Worm (Caenorhabditis elegans) whole organism, young adult: ENCODE measurements around the gene W03C9.6.

Experiments used
- D2030.7 ChIP-seq: fragments of 200-800 bp; sonication (Bioruptor generic); IDR thresholded peaks from 2 replicates; pipeline ENCODE4 v1.3.6; 2022; ENCODE audit warnings: missing genetic modification reagents, missing genetic modification characterization, missing compliant biosample characterization
- F10E7.11 ChIP-seq: sonication (generic microtip); optimal IDR thresholded peaks from 2 replicates; lab custom pipeline; 2017; ENCODE audit warnings: mild to moderate bottlenecking, missing genetic modification characterization, moderate library complexity, missing compliant biosample characterization
- F23B12.7 ChIP-seq: sonication (generic microtip); optimal IDR thresholded peaks from 2 replicates; lab custom pipeline; 2017; ENCODE audit warnings: missing genetic modification characterization, mild to moderate bottlenecking, missing compliant biosample characterization, antibody characterized with exemption, moderate library complexity; ENCODE audit not compliant: insufficient read depth
- F37B4.10 ChIP-seq: fragments of 200-800 bp; sonication (Bioruptor generic); IDR thresholded peaks from 2 replicates; pipeline ENCODE4 v1.3.6; 2022; ENCODE audit warnings: missing genetic modification characterization, missing compliant biosample characterization
- F39B2.1 ChIP-seq: fragments of 200-800 bp; sonication (Bioruptor generic); IDR thresholded peaks from 2 replicates; pipeline ENCODE4 v1.3.6; 2022; ENCODE audit warnings: missing genetic modification reagents, missing genetic modification characterization, missing compliant biosample characterization
- F55B11.4 ChIP-seq: sonication (generic microtip); optimal IDR thresholded peaks from 2 replicates; lab custom pipeline; 2016; ENCODE audit warnings: missing compliant biosample characterization, missing genetic modification characterization, borderline replicate concordance; ENCODE audit not compliant: insufficient read depth
- K12H6.12 ChIP-seq: fragments of 200-800 bp; sonication (Bioruptor generic); optimal IDR thresholded peaks from 2 replicates; lab custom pipeline; 2018; ENCODE audit warnings: mild to moderate bottlenecking, missing genetic modification characterization, missing compliant biosample characterization
- Y53F4B.3 ChIP-seq: fragments of 200-800 bp; sonication (Bioruptor generic); IDR thresholded peaks from 2 replicates; pipeline ENCODE4 v1.3.6; 2022; ENCODE audit warnings: missing genetic modification reagents, missing genetic modification characterization, missing compliant biosample characterization
- Y56A3A.18 ChIP-seq: fragments of 200-800 bp; sonication (Bioruptor generic); IDR thresholded peaks from 2 replicates; pipeline ENCODE4 v1.3.6; 2022; ENCODE audit warnings: missing genetic modification reagents, missing genetic modification characterization, missing compliant biosample characterization
- Y67H2A.10 ChIP-seq: fragments of 200-800 bp; sonication (Bioruptor generic); conservative IDR thresholded peaks from 2 replicates; pipeline ENCODE4 v1.3.6; 2022; ENCODE audit warnings: missing genetic modification reagents, missing genetic modification characterization, missing compliant biosample characterization
- Y95B8A.8 ChIP-seq: fragments of 200-800 bp; sonication (Bioruptor generic); IDR thresholded peaks from 2 replicates; pipeline ENCODE4 v1.3.6; 2022; ENCODE audit warnings: missing genetic modification reagents, missing genetic modification characterization, missing compliant biosample characterization
- ama-1 ChIP-seq, 3 experiments: fragments of 150-350 bp in 1 of 3; sonication (generic microtip) in 2 of 3; optimal IDR thresholded peaks; 2 replicates each; lab custom pipeline; 2014 to 2018; ENCODE audit warnings: missing biosample characterization in 2 of 3, missing genetic modification characterization in 2 of 3, missing genetic modification reagents in 2 of 3
- atf-7 ChIP-seq: sonication (generic microtip); optimal IDR thresholded peaks from 2 replicates; lab custom pipeline; 2017; ENCODE audit warnings: mild to moderate bottlenecking, missing genetic modification characterization, missing compliant biosample characterization
- bed-1 ChIP-seq: fragments of 200-800 bp; sonication (Bioruptor generic); IDR thresholded peaks from 2 replicates; pipeline ENCODE4 v1.3.6; 2022; ENCODE audit warnings: missing genetic modification reagents, missing genetic modification characterization, missing compliant biosample characterization
- bed-2 ChIP-seq: fragments of 200-800 bp; sonication (Bioruptor generic); IDR thresholded peaks from 2 replicates; pipeline ENCODE4 v1.3.6; 2022; ENCODE audit warnings: missing genetic modification reagents, missing genetic modification characterization, missing compliant biosample characterization
- cebp-2 ChIP-seq: fragments of 200-800 bp; sonication (Bioruptor generic); IDR thresholded peaks from 2 replicates; pipeline ENCODE4 v1.3.6; 2022; ENCODE audit warnings: missing genetic modification characterization, missing compliant biosample characterization
- ceh-100 ChIP-seq: fragments of 200-800 bp; sonication (Bioruptor generic); IDR thresholded peaks from 2 replicates; pipeline ENCODE4 v1.3.6; 2022; ENCODE audit warnings: missing genetic modification reagents, missing genetic modification characterization, missing compliant biosample characterization
- ceh-27 ChIP-seq: fragments of 200-800 bp; sonication (Bioruptor generic); optimal IDR thresholded peaks from 2 replicates; lab custom pipeline; 2018; ENCODE audit warnings: mild to moderate bottlenecking, missing genetic modification characterization, moderate library complexity, missing compliant biosample characterization
- ceh-58 ChIP-seq: fragments of 200-800 bp; sonication (Bioruptor generic); IDR thresholded peaks from 2 replicates; pipeline ENCODE4 v1.3.6; 2022; ENCODE audit warnings: missing genetic modification characterization, missing compliant biosample characterization
- ceh-79 ChIP-seq: sonication (generic microtip); optimal IDR thresholded peaks from 2 replicates; lab custom pipeline; 2017; ENCODE audit warnings: mild to moderate bottlenecking, missing genetic modification characterization, missing compliant biosample characterization
- chd-7 ChIP-seq: sonication (generic microtip); optimal IDR thresholded peaks from 2 replicates; lab custom pipeline; 2016; ENCODE audit warnings: mild to moderate bottlenecking, missing genetic modification characterization, moderate library complexity, missing compliant biosample characterization
- die-1 ChIP-seq: sonication (generic microtip); optimal IDR thresholded peaks from 2 replicates; lab custom pipeline; 2016; ENCODE audit warnings: missing genotype, mild to moderate bottlenecking, missing genetic modification characterization, missing compliant biosample characterization
- dox-1 ChIP-seq: fragments of 200-800 bp; sonication (Bioruptor generic); IDR thresholded peaks from 2 replicates; pipeline ENCODE4 v1.3.6; 2022; ENCODE audit warnings: missing genetic modification reagents, missing genetic modification characterization, missing compliant biosample characterization
- dpl-1 ChIP-seq: fragments of 150-350 bp; optimal IDR thresholded peaks from 2 replicates; lab custom pipeline; 2014; ENCODE audit warnings: missing biosample characterization, missing genetic modification reagents, missing genetic modification characterization
- efl-1 ChIP-seq: fragments of 150-350 bp; optimal IDR thresholded peaks from 2 replicates; lab custom pipeline; 2014; ENCODE audit warnings: missing biosample characterization, missing genetic modification reagents, missing genetic modification characterization
- egl-18 ChIP-seq: fragments of 200-800 bp; sonication (Bioruptor generic); IDR thresholded peaks from 2 replicates; pipeline ENCODE4 v1.3.6; 2022; ENCODE audit warnings: missing genetic modification reagents, missing genetic modification characterization, missing compliant biosample characterization
- egrh-3 ChIP-seq: fragments of 200-800 bp; sonication (Bioruptor generic); IDR thresholded peaks from 2 replicates; pipeline ENCODE4 v1.3.6; 2022; ENCODE audit warnings: missing genetic modification reagents, missing genetic modification characterization, missing compliant biosample characterization
- ekl-4 ChIP-seq: fragments of 200-800 bp; sonication (Bioruptor generic); IDR thresholded peaks from 2 replicates; pipeline ENCODE4 v1.3.6; 2022; ENCODE audit warnings: missing genetic modification reagents, missing genetic modification characterization, missing compliant biosample characterization
- hrde-1 ChIP-seq: sonication (generic microtip); optimal IDR thresholded peaks from 2 replicates; lab custom pipeline; 2016; ENCODE audit warnings: missing genetic modification characterization, mild to moderate bottlenecking, missing compliant biosample characterization, moderate library complexity, missing genotype, missing genetic modification reagents, borderline replicate concordance
- let-607 ChIP-seq, 2 experiments: fragments of 200-800 bp in 1 of 2; sonication (Bioruptor generic) in 1 of 2; sonication (generic microtip) in 1 of 2; optimal IDR thresholded peaks; 2 replicates each; lab custom pipeline; 2016 to 2018; ENCODE audit warnings: mild to moderate bottlenecking in 2 of 2, missing compliant biosample characterization in 2 of 2, missing genetic modification characterization in 2 of 2, moderate library complexity in 2 of 2, missing genotype in 1 of 2
- lin-26 ChIP-seq: fragments of 200-800 bp; sonication (Bioruptor generic); IDR thresholded peaks from 2 replicates; pipeline ENCODE4 v1.3.6; 2022; ENCODE audit warnings: missing genetic modification reagents, missing genetic modification characterization, missing compliant biosample characterization
- lin-35 ChIP-seq, 3 experiments: fragments of 150-350 bp in 2 of 3; sonication (generic microtip) in 1 of 3; optimal IDR thresholded peaks; 2 replicates each; lab custom pipeline; 2014 to 2018; ENCODE audit warnings: missing biosample characterization in 3 of 3, missing genetic modification characterization in 3 of 3, missing genetic modification reagents in 3 of 3
- lin-54 ChIP-seq: fragments of 200-800 bp; sonication (Bioruptor generic); optimal IDR thresholded peaks from 2 replicates; lab custom pipeline; 2018; ENCODE audit warnings: mild to moderate bottlenecking, missing genetic modification characterization, missing compliant biosample characterization
- madf-3 ChIP-seq: fragments of 200-800 bp; sonication (Bioruptor generic); IDR thresholded peaks from 2 replicates; pipeline ENCODE4 v1.3.6; 2022; ENCODE audit warnings: missing genetic modification reagents, missing genetic modification characterization, missing compliant biosample characterization
- madf-6 ChIP-seq: fragments of 200-800 bp; sonication (Bioruptor generic); IDR thresholded peaks from 2 replicates; pipeline ENCODE4 v1.3.6; 2022; ENCODE audit warnings: missing genetic modification reagents, missing genetic modification characterization, missing compliant biosample characterization
- mxl-1 ChIP-seq: sonication (generic microtip); optimal IDR thresholded peaks from 2 replicates; lab custom pipeline; 2016; ENCODE audit warnings: missing genetic modification characterization, missing compliant biosample characterization
- nfyb-1 ChIP-seq: fragments of 200-800 bp; sonication (Bioruptor generic); IDR thresholded peaks from 2 replicates; pipeline ENCODE4 v1.3.6; 2022; ENCODE audit warnings: missing genetic modification reagents, missing genetic modification characterization, missing compliant biosample characterization
- pbrm-1 ChIP-seq: fragments of 200-800 bp; sonication (Bioruptor generic); IDR thresholded peaks from 2 replicates; pipeline ENCODE4 v1.3.6; 2022; ENCODE audit warnings: missing genetic modification reagents, missing genetic modification characterization, missing compliant biosample characterization
- rcor-1 ChIP-seq: fragments of 200-800 bp; sonication (Bioruptor generic); IDR thresholded peaks from 2 replicates; pipeline ENCODE4 v1.3.6; 2022; ENCODE audit warnings: missing genetic modification reagents, missing genetic modification characterization, missing compliant biosample characterization
- sea-2 ChIP-seq: fragments of 200-800 bp; sonication (Bioruptor generic); IDR thresholded peaks from 2 replicates; pipeline ENCODE4 v1.3.6; 2022; ENCODE audit warnings: missing genetic modification characterization, missing compliant biosample characterization
- snpc-1.3 ChIP-seq: sonication (generic microtip); optimal IDR thresholded peaks from 2 replicates; lab custom pipeline; 2017; ENCODE audit warnings: missing genetic modification characterization, mild to moderate bottlenecking, missing compliant biosample characterization, antibody characterized with exemption, moderate library complexity, missing genotype, missing genetic modification reagents; ENCODE audit not compliant: insufficient read depth
- snpc-3.4 ChIP-seq: sonication (generic microtip); optimal IDR thresholded peaks from 2 replicates; lab custom pipeline; 2017; ENCODE audit warnings: missing genetic modification characterization, mild to moderate bottlenecking, missing compliant biosample characterization, antibody characterized with exemption, moderate library complexity, missing genotype, missing genetic modification reagents
- tbx-9 ChIP-seq: sonication (generic microtip); optimal IDR thresholded peaks from 2 replicates; lab custom pipeline; 2016; ENCODE audit warnings: borderline replicate concordance, missing genetic modification characterization, inconsistent platforms, missing compliant biosample characterization
- zim-3 ChIP-seq: sonication (generic microtip); optimal IDR thresholded peaks from 2 replicates; lab custom pipeline; 2017; ENCODE audit warnings: mild to moderate bottlenecking, missing genetic modification characterization, moderate library complexity, missing compliant biosample characterization
- ztf-22 ChIP-seq: fragments of 200-800 bp; sonication (Bioruptor generic); optimal IDR thresholded peaks from 2 replicates; lab custom pipeline; 2018; ENCODE audit warnings: mild to moderate bottlenecking, missing genetic modification characterization, moderate library complexity, missing compliant biosample characterization
- ztf-6 ChIP-seq: fragments of 200-800 bp; sonication (Bioruptor generic); IDR thresholded peaks from 2 replicates; pipeline ENCODE4 v1.3.6; 2022; ENCODE audit warnings: missing genetic modification reagents, missing genetic modification characterization, missing compliant biosample characterization

Gene W03C9.6

DNA sequence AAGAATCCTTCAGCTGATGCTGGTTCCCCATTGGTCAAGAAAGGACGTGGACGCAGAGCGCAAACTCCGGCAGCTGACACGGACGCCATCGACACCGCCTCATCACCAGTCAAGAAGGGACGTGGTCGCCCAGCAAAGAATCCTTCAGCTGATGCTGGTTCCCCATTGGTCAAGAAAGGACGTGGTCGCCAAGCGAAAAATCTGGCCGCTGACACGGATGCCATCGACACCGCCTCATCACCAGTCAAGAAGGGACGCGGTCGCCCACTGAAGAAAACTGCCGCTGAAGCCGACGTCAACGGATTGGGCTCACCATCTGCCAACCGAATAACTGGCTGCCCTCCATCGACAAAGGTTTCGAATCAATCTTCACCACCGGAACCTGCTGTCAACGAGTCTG is 37.4 kb upstream of the W03C9.6 start (continued):
- peak; percentile 33; the same call in 1 of the 2 replicates for TF ChIP-seq egrh-3
- TF ChIP-seq let-607 (tag; optimal IDR thresholded peaks at IDR 0.05; lab: Kevin White, UChicago), result peak in 1 of 2 experiments; percentile 17
- TF ChIP-seq cebp-2 (GFP tag; lab: Robert Waterston, UW), result no peak
- no peak for TF ChIP-seq sea-2
- no peak for TF ChIP-seq Y53F4B.3 (GFP tag; lab: Robert Waterston, UW)
- peak; percentile 63; the same call in 1 of the 2 replicates for TF ChIP-seq F37B4.10 (GFP tag; lab: Robert Waterston, UW)
- TF ChIP-seq F39B2.1 (GFP tag; lab: Robert Waterston, UW), result no peak
- no peak for TF ChIP-seq Y67H2A.10 (GFP tag; lab: Robert Waterston, UW)
- TF ChIP-seq dpl-1, result no peak
- no peak for TF ChIP-seq snpc-1.3 (tag; lab: Kevin White, UChicago)
- no peak for TF ChIP-seq ztf-6
- no peak for TF ChIP-seq K12H6.12 (tag; lab: Kevin White, UChicago)
- no peak for TF ChIP-seq bed-2 (GFP tag; lab: Robert Waterston, UW)
- no peak for TF ChIP-seq hrde-1 (tag; lab: Kevin White, UChicago)
- no peak for TF ChIP-seq ceh-27 (GFP tag; lab: Kevin White, UChicago)

DNA sequence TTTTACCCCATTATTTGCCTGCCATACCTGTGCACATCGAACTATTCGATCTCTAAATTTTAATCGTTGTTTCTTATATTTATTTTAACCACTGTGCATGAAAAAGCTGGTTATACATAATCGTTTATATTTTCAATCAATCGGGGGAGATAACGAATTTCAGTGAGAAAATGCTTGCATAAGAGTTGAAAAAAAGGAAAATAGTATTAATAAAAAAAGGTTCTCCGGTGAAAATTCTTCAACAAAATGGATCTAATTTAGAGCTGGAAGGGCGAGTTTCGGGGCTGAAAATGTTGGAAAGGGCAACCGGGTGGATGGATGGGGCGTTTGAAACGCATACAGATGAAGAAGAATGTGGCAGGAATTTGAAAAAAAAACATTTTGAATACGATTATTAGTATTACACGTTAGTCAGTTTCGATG is 36.8 kb upstream of the W03C9.6 start:
- TF ChIP-seq rcor-1 (GFP tag; lab: Robert Waterston, UW), result peak; percentile 56; the same call in 1 of the 2 replicates
- TF ChIP-seq Y95B8A.8 (GFP tag; lab: Robert Waterston, UW), result peak; percentile 92
- TF ChIP-seq egl-18 (GFP tag; lab: Robert Waterston, UW), result 0 out of 2 replicates have a peak, but pooled peaks have one; percentile 43
- TF ChIP-seq lin-35 (GFP tag; optimal IDR thresholded peaks at IDR 0.05; lab: Kevin White, UChicago), result peak in 2 of 3 experiments; percentile 22 to 49
- TF ChIP-seq ekl-4 (GFP tag; lab: Robert Waterston, UW), result peak; percentile 93
- TF ChIP-seq ceh-79 (tag; lab: Kevin White, UChicago), result peak; percentile 53
- peak; percentile 61; the same call in 1 of the 2 replicates for TF ChIP-seq nfyb-1
- TF ChIP-seq Y56A3A.18 (GFP tag; lab: Robert Waterston, UW), result peak; percentile 84
- TF ChIP-seq lin-54 (GFP tag; lab: Kevin White, UChicago), result peak; percentile 83
- TF ChIP-seq efl-1 (GFP tag; lab: Kevin White, UChicago), result peak; percentile 28
- no peak for TF ChIP-seq ztf-22 (GFP tag; lab: Kevin White, UChicago)
- TF ChIP-seq D2030.7, result peak; percentile 60
- peak; percentile 57 for TF ChIP-seq die-1
- TF ChIP-seq F23B12.7, result no peak
- peak; percentile 77 for TF ChIP-seq pbrm-1 (GFP tag; lab: Robert Waterston, UW)
- TF ChIP-seq ama-1 (optimal IDR thresholded peaks at IDR 0.05; lab: Kevin White, UChicago), result no peak
- peak; percentile 7 to 93 for TF ChIP-seq ama-1 (GFP tag; optimal IDR thresholded peaks at IDR 0.05; lab: Kevin White, UChicago)
- peak; percentile 52 for TF ChIP-seq zim-3 (tag; lab: Kevin White, UChicago)
- TF ChIP-seq hrde-1 (tag; lab: Kevin White, UChicago), result peak; percentile 97
- TF ChIP-seq madf-3, result peak; percentile 94
- peak; percentile 70 for TF ChIP-seq lin-26 (GFP tag; lab: Robert Waterston, UW)
- peak; percentile 55 for TF ChIP-seq atf-7 (tag; lab: Kevin White, UChicago)
- TF ChIP-seq ceh-58 (GFP tag; lab: Robert Waterston, UW), result peak; percentile 73; the same call in 1 of the 2 replicates
- TF ChIP-seq F10E7.11 (tag; lab: Kevin White, UChicago), result peak; percentile 78
- peak; percentile 38; the same call in 1 of the 2 replicates for TF ChIP-seq dox-1
- 0 out of 2 replicates have a peak, but pooled peaks have one; percentile 54 for TF ChIP-seq bed-1
- peak; percentile 83 for TF ChIP-seq tbx-9
- TF ChIP-seq F55B11.4 (tag; lab: Kevin White, UChicago), result no peak
- TF ChIP-seq mxl-1, result peak; percentile 31
- TF ChIP-seq snpc-3.4 (tag; lab: Kevin White, UChicago), result peak; percentile 87
- TF ChIP-seq chd-7 (tag; lab: Kevin White, UChicago), result peak; percentile 45
- peak; percentile 64 for TF ChIP-seq ceh-100 (GFP tag; lab: Robert Waterston, UW)
- 0 out of 2 replicates have a peak, but pooled peaks have one; percentile 41 for TF ChIP-seq Y67H2A.10 (GFP tag; lab: Robert Waterston, UW)
- TF ChIP-seq madf-6 (GFP tag; lab: Robert Waterston, UW), result peak; percentile 90
